Worm (Caenorhabditis elegans): ENCODE measurements around the gene C55A6.10.

- no peak for TF ChIP-seq dao-5 (tag; optimal IDR thresholded peaks at IDR 0.05)
- TF ChIP-seq him-1 (tag; optimal IDR thresholded peaks at IDR 0.05) = no peak
- no peak for TF ChIP-seq W03F9.2 (tag; optimal IDR thresholded peaks at IDR 0.05)
Measured at ce11 chrV:11543564-11543963, 38.4 kb downstream of the C55A6.10 start, which contains the start of gene F38B7.2.
